Fruit fly (Drosophila melanogaster) whole organism, embryonic: Measurements from ENCODE around the gene par-6.

Experiments
- Awh ChIP-seq: fragments of 200-800 bp; sonication (Bioruptor generic); IDR thresholded peaks from 2 replicates; pipeline ENCODE4, ENCODE4 v1.3.6; 2022; ENCODE audit warnings: missing biosample characterization, missing genetic modification characterization
- CG10462 ChIP-seq: fragments of 200-800 bp; sonication (Bioruptor generic); optimal IDR thresholded peaks from 2 replicates; lab custom pipeline; 2016; ENCODE audit warnings: missing biosample characterization, missing genetic modification characterization
- CG11456 ChIP-seq: fragments of 200-800 bp; sonication (Bioruptor generic); IDR thresholded peaks from 3 replicates; pipeline ENCODE4 v1.3.6; 2022; ENCODE audit warnings: missing biosample characterization, missing genetic modification characterization
- CG12155 ChIP-seq: fragments of 200-800 bp; sonication (Bioruptor generic); optimal IDR thresholded peaks from 3 replicates; lab custom pipeline; 2016; ENCODE audit warnings: missing biosample characterization, missing genetic modification characterization
- CG12942 ChIP-seq: fragments of 200-800 bp; sonication (Bioruptor generic); optimal IDR thresholded peaks from 3 replicates; lab custom pipeline; 2016; ENCODE audit warnings: missing biosample characterization, missing genetic modification characterization
- CG13775 ChIP-seq: fragments of 200-800 bp; sonication (Bioruptor generic); optimal IDR thresholded peaks from 3 replicates; lab custom pipeline; 2017; ENCODE audit warnings: missing biosample characterization, mild to moderate bottlenecking, missing genetic modification characterization
- CG14014 ChIP-seq: fragments of 200-800 bp; sonication (Bioruptor generic); IDR thresholded peaks from 2 replicates; pipeline ENCODE4 v1.3.6; 2022; ENCODE audit warnings: missing biosample characterization, missing genetic modification characterization
- CG14441 ChIP-seq: fragments of 200-800 bp; sonication (Bioruptor generic); IDR thresholded peaks from 2 replicates; pipeline ENCODE4 v1.3.6; 2022; ENCODE audit warnings: missing biosample characterization, missing genetic modification characterization
- CG1647 ChIP-seq: fragments of 200-800 bp; sonication (Bioruptor generic); optimal IDR thresholded peaks from 3 replicates; lab custom pipeline; 2016; ENCODE audit warnings: missing biosample characterization, missing genetic modification characterization
- CG17361 ChIP-seq: fragments of 200-800 bp; sonication (Bioruptor generic); IDR thresholded peaks from 3 replicates; pipeline ENCODE4 v1.3.6; 2022; ENCODE audit warnings: missing biosample characterization, missing genetic modification characterization
- CG1832 ChIP-seq: fragments of 200-800 bp; sonication (Bioruptor generic); optimal IDR thresholded peaks from 2 replicates; lab custom pipeline; 2017; ENCODE audit warnings: missing biosample characterization, mild to moderate bottlenecking, missing genetic modification characterization, inconsistent platforms
- CG2129 ChIP-seq: fragments of 200-800 bp; sonication (Bioruptor generic); IDR thresholded peaks from 2 replicates; pipeline ENCODE4 v1.3.6; 2022; ENCODE audit warnings: missing biosample characterization, missing genetic modification characterization; ENCODE audit not compliant: partially characterized antibody
- CG2678 ChIP-seq: fragments of 200-800 bp; sonication (Bioruptor generic); optimal IDR thresholded peaks from 3 replicates; lab custom pipeline; 2019; ENCODE audit warnings: missing biosample characterization, mild to moderate bottlenecking, missing genetic modification characterization, moderate library complexity
- CG32532 ChIP-seq: fragments of 200-800 bp; sonication (Bioruptor generic); IDR thresholded peaks from 2 replicates; pipeline ENCODE4 v1.3.6; 2022; ENCODE audit warnings: missing biosample characterization, missing genetic modification characterization
- CG4360 ChIP-seq: fragments of 200-800 bp; sonication (Bioruptor generic); IDR thresholded peaks from 2 replicates; pipeline ENCODE4 v1.3.6; 2022; ENCODE audit warnings: missing biosample characterization, missing genetic modification characterization
- CG43689 ChIP-seq: fragments of 200-800 bp; sonication (Bioruptor generic); IDR thresholded peaks from 2 replicates; pipeline ENCODE4 v1.3.6; 2022; ENCODE audit warnings: missing biosample characterization, missing genetic modification characterization
- CG4424 ChIP-seq: fragments of 200-800 bp; sonication (Bioruptor generic); optimal IDR thresholded peaks from 3 replicates; lab custom pipeline; 2016; ENCODE audit warnings: missing biosample characterization, missing genetic modification characterization
- CG4707 ChIP-seq: fragments of 200-800 bp; sonication (Bioruptor generic); optimal IDR thresholded peaks from 2 replicates; lab custom pipeline; 2018; ENCODE audit warnings: missing biosample characterization, mild to moderate bottlenecking, missing genetic modification characterization, moderate library complexity
- CG6791 ChIP-seq: fragments of 200-800 bp; sonication (Bioruptor generic); IDR thresholded peaks from 3 replicates; pipeline ENCODE4 v1.3.6; 2022; ENCODE audit warnings: missing biosample characterization, missing genetic modification characterization; ENCODE audit not compliant: partially characterized antibody
- CG6813 ChIP-seq: fragments of 200-800 bp; sonication (Bioruptor generic); optimal IDR thresholded peaks from 2 replicates; lab custom pipeline; 2017; ENCODE audit warnings: missing biosample characterization, missing genetic modification characterization, mild to moderate bottlenecking, moderate library complexity, missing genetic modification reagents
- CG8765 ChIP-seq: fragments of 200-800 bp; sonication (Bioruptor generic); IDR thresholded peaks from 2 replicates; pipeline ENCODE4 v1.3.6; 2022; ENCODE audit warnings: missing biosample characterization, missing genetic modification characterization
- CG9215 ChIP-seq: fragments of 200-800 bp; sonication (Bioruptor generic); IDR thresholded peaks from 2 replicates; pipeline ENCODE4 v1.3.6; 2022; ENCODE audit warnings: missing biosample characterization, missing genetic modification characterization
- CG9876 ChIP-seq: fragments of 200-800 bp; sonication (Bioruptor generic); optimal IDR thresholded peaks from 2 replicates; lab custom pipeline; 2016; ENCODE audit warnings: missing biosample characterization, missing genetic modification characterization
- Dll ChIP-seq: fragments of 200-800 bp; sonication (Bioruptor generic); IDR thresholded peaks from 4 replicates; pipeline ENCODE4 v1.3.6; 2022; ENCODE audit warnings: missing biosample characterization, missing genetic modification characterization; ENCODE audit not compliant: partially characterized antibody
- E2f1 ChIP-seq: fragments of 200-800 bp; sonication (Bioruptor generic); IDR thresholded peaks from 2 replicates; pipeline ENCODE4 v1.3.6; 2022; ENCODE audit warnings: missing biosample characterization, missing genetic modification characterization
- Ets97D ChIP-seq: fragments of 200-800 bp; sonication (Bioruptor generic); optimal IDR thresholded peaks from 3 replicates; lab custom pipeline; 2016; ENCODE audit warnings: missing biosample characterization, missing genetic modification characterization
- HLH4C ChIP-seq: fragments of 200-800 bp; sonication (Bioruptor generic); IDR thresholded peaks from 3 replicates; pipeline ENCODE4 v1.3.6; 2022; ENCODE audit warnings: missing biosample characterization, missing genetic modification characterization; ENCODE audit not compliant: partially characterized antibody
- Hand ChIP-seq: fragments of 200-800 bp; sonication (Bioruptor generic); optimal IDR thresholded peaks from 2 replicates; lab custom pipeline; 2017; ENCODE audit warnings: mild to moderate bottlenecking, missing biosample characterization, missing genetic modification reagents, missing genetic modification characterization
- Kr ChIP-seq: fragments of 200-800 bp; sonication (Bioruptor generic); optimal IDR thresholded peaks from 2 replicates; lab custom pipeline; 2017; ENCODE audit warnings: missing biosample characterization, mild to moderate bottlenecking, missing genetic modification characterization
- Lpt ChIP-seq: fragments of >200 bp; optimal IDR thresholded peaks from 2 replicates; lab custom pipeline; 2018; ENCODE audit warnings: missing biosample characterization, missing genetic modification characterization
- MTF-1 ChIP-seq: fragments of 200-800 bp; sonication (Bioruptor generic); optimal IDR thresholded peaks from 2 replicates; lab custom pipeline; 2018; ENCODE audit warnings: missing biosample characterization, mild to moderate bottlenecking, missing genetic modification characterization, borderline replicate concordance
- Mes4 ChIP-seq: fragments of 200-800 bp; sonication (Bioruptor generic); optimal IDR thresholded peaks from 2 replicates; lab custom pipeline; 2016; ENCODE audit warnings: missing biosample characterization, missing genetic modification characterization
- Pdp1 ChIP-seq, 2 experiments: fragments of 200-800 bp; sonication (Bioruptor generic); optimal IDR thresholded peaks; 3 replicates each; lab custom pipeline; 2016; ENCODE audit warnings: missing biosample characterization in 2 of 2, missing genetic modification characterization in 2 of 2, mild to moderate bottlenecking in 1 of 2, moderate library complexity in 1 of 2
- Ssrp ChIP-seq: fragments of 200-800 bp; sonication (Bioruptor generic); optimal IDR thresholded peaks from 2 replicates; lab custom pipeline; 2018; ENCODE audit warnings: missing biosample characterization, mild to moderate bottlenecking, missing genetic modification characterization, moderate library complexity
- ato ChIP-seq: fragments of 200-800 bp; sonication (Bioruptor generic); IDR thresholded peaks from 2 replicates; pipeline ENCODE4 v1.3.6; 2022; ENCODE audit warnings: missing biosample characterization, missing genetic modification characterization; ENCODE audit not compliant: partially characterized antibody
- cas ChIP-seq: fragments of 200-800 bp; sonication (Bioruptor generic); IDR thresholded peaks from 2 replicates; pipeline ENCODE4 v1.3.6; 2022; ENCODE audit warnings: missing biosample characterization, missing genetic modification characterization
- dmrt99B ChIP-seq: fragments of 200-800 bp; sonication (Bioruptor generic); optimal IDR thresholded peaks from 2 replicates; lab custom pipeline; 2018; ENCODE audit warnings: missing biosample characterization, mild to moderate bottlenecking, missing genetic modification characterization, moderate library complexity
- exex ChIP-seq: fragments of 200-800 bp; sonication (Bioruptor generic); optimal IDR thresholded peaks from 4 replicates; lab custom pipeline; 2018; ENCODE audit warnings: missing biosample characterization, mild to moderate bottlenecking, missing genetic modification characterization, moderate library complexity
- jing ChIP-seq: fragments of 200-800 bp; sonication (Bioruptor generic); optimal IDR thresholded peaks from 2 replicates; lab custom pipeline; 2018; ENCODE audit warnings: missing biosample characterization, mild to moderate bottlenecking, missing genetic modification characterization
- lab ChIP-seq: fragments of 200-800 bp; sonication (Bioruptor generic); optimal IDR thresholded peaks from 3 replicates; lab custom pipeline; 2017; ENCODE audit warnings: missing biosample characterization, missing genetic modification characterization, mild to moderate bottlenecking, moderate library complexity, missing genetic modification reagents
- mam ChIP-seq: fragments of 200-800 bp; sonication (Bioruptor generic); optimal IDR thresholded peaks from 3 replicates; lab custom pipeline; 2016; ENCODE audit warnings: missing biosample characterization, missing genetic modification characterization
- org-1 ChIP-seq: fragments of 200-800 bp; sonication (Bioruptor generic); optimal IDR thresholded peaks from 2 replicates; lab custom pipeline; 2017; ENCODE audit warnings: missing biosample characterization, missing genetic modification characterization
- pb ChIP-seq: fragments of 200-800 bp; sonication (Bioruptor generic); optimal IDR thresholded peaks from 3 replicates; lab custom pipeline; 2016; ENCODE audit warnings: missing biosample characterization, missing genetic modification characterization
- ranshi ChIP-seq: fragments of 200-800 bp; sonication (Bioruptor generic); IDR thresholded peaks from 2 replicates; pipeline ENCODE4 v1.3.6; 2022; ENCODE audit warnings: missing biosample characterization, missing genetic modification characterization
- seq ChIP-seq: fragments of 200-800 bp; sonication (Bioruptor generic); IDR thresholded peaks from 2 replicates; pipeline ENCODE4 v1.3.6; 2022; ENCODE audit warnings: missing biosample characterization, missing genetic modification characterization
- so ChIP-seq: fragments of 200-800 bp; sonication (Bioruptor generic); IDR thresholded peaks from 3 replicates; pipeline ENCODE4 v1.3.6; 2022; ENCODE audit warnings: missing biosample characterization, missing genetic modification characterization
- stwl ChIP-seq: fragments of 200-800 bp; sonication (Bioruptor generic); optimal IDR thresholded peaks from 3 replicates; lab custom pipeline; 2018; ENCODE audit warnings: missing biosample characterization, mild to moderate bottlenecking, missing genetic modification characterization, moderate library complexity
- trh ChIP-seq: fragments of 200-800 bp; sonication (Bioruptor generic); optimal IDR thresholded peaks from 2 replicates; lab custom pipeline; 2016; ENCODE audit warnings: missing biosample characterization, missing genetic modification characterization
- ttk ChIP-seq: fragments of 200-800 bp; sonication (Bioruptor generic); IDR thresholded peaks from 2 replicates; pipeline ENCODE4 v2.1.2; 2022; ENCODE audit warnings: missing biosample characterization, missing genetic modification characterization
- tx ChIP-seq: fragments of 200-800 bp; sonication (Bioruptor generic); optimal IDR thresholded peaks from 2 replicates; lab custom pipeline; 2016; ENCODE audit warnings: missing biosample characterization, missing genetic modification characterization
- vfl ChIP-seq: fragments of 200-800 bp; sonication (Bioruptor generic); optimal IDR thresholded peaks from 2 replicates; lab custom pipeline; 2016; ENCODE audit warnings: missing biosample characterization, missing genetic modification characterization

par-6 gene

dm6 chrX:17694873-17695446 is 8.2 kb upstream of the par-6 start (continued):
- TF ChIP-seq ttk (GFP tag; lab: Robert Waterston, UW) (no peak), Lpt (GFP tag; lab: Kevin White, UChicago) (no peak), CG4424 (GFP tag; lab: Kevin White, UChicago) (no peak), MTF-1 (no peak), ato (GFP tag; lab: Robert Waterston, UW) (no peak), stwl (tag; lab: Kevin White, UChicago) (no peak), Kr (no peak), jing (GFP tag; lab: Kevin White, UChicago) (no peak), Pdp1 (GFP tag; optimal IDR thresholded peaks at IDR 0.05; lab: Kevin White, UChicago) (no peak), CG32532 (GFP tag; lab: Robert Waterston, UW) (no peak), Ssrp (tag; lab: Kevin White, UChicago) (no peak), seq (GFP tag; lab: Robert Waterston, UW) (no peak), CG4360 (GFP tag; lab: Robert Waterston, UW) (no peak), Awh (GFP tag; lab: Robert Waterston, UW) (no peak), Ets97D (GFP tag; lab: Kevin White, UChicago) (no peak), CG14441 (GFP tag; lab: Robert Waterston, UW) (no peak), so (no peak), vfl (no peak), CG11456 (GFP tag; lab: Robert Waterston, UW) (0 out of 3 replicates have a peak, but pooled peaks have one; percentile 14), lab (GFP tag; lab: Kevin White, UChicago) (peak; percentile 24), HLH4C (GFP tag; lab: Robert Waterston, UW) (no peak), CG17361 (GFP tag; lab: Robert Waterston, UW) (peak; percentile 71), trh (GFP tag; lab: Kevin White, UChicago) (no peak), CG1832 (no peak), CG6791 (GFP tag; lab: Robert Waterston, UW) (no peak), CG9215 (GFP tag; lab: Robert Waterston, UW) (no peak), tx (no peak), org-1 (no peak), CG43689 (GFP tag; lab: Robert Waterston, UW) (no peak), pb (no peak), CG13775 (GFP tag; lab: Kevin White, UChicago) (no peak), CG6813 (GFP tag; lab: Kevin White, UChicago) (peak; percentile 9), CG14014 (GFP tag; lab: Robert Waterston, UW) (no peak), CG4707 (GFP tag; lab: Kevin White, UChicago) (no peak), Hand (GFP tag; lab: Kevin White, UChicago) (no peak), exex (no peak), Dll (no peak), E2f1 (GFP tag; lab: Robert Waterston, UW) (no peak), CG9876 (GFP tag; lab: Kevin White, UChicago) (no peak), CG1647 (no peak), dmrt99B (peak; percentile 62), CG10462 (GFP tag; lab: Kevin White, UChicago) (no peak), cas (no peak), mam (GFP tag; lab: Kevin White, UChicago) (no peak), CG2129 (GFP tag; lab: Robert Waterston, UW) (no peak), Mes4 (GFP tag; lab: Kevin White, UChicago) (no peak), CG8765 (GFP tag; lab: Robert Waterston, UW) (no peak), CG12155 (no peak), ranshi (no peak), CG12942 (no peak), CG2678 (tag; lab: Kevin White, UChicago) (peak; percentile 67)
